Worm (Caenorhabditis elegans): ENCODE measurements around the gene C10E2.5.

DNA sequence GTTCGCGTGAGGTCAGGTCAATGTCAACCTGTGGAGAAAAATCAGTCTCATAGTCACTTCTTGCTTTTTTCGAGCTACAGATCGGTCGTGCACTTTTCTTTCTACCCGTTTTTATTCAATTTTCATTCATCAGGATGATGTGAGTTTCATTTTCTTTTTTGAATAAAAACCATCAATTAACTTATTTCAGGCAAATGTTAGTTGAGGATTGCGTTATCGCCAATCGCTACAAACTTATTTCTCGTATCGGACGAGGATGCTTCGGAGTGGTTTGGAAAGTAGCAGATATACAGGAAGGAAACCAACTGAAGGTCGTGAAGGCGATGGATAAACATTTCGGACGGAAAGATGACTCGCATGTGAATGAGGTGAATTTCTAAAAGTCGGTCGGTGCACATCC, 52.1 kb downstream of the C10E2.5 start, which contains the start of gene F22H10.1:
- TF ChIP-seq nhr-237 (tag; optimal IDR thresholded peaks at IDR 0.05) (no peak), nhr-76 (tag; optimal IDR thresholded peaks at IDR 0.05) (no peak), sptf-1 (tag; optimal IDR thresholded peaks at IDR 0.05) (no peak), snpc-4 (tag; optimal IDR thresholded peaks at IDR 0.05) (no peak), cnd-1 (tag; optimal IDR thresholded peaks at IDR 0.05) (no peak), nhr-28 (tag; optimal IDR thresholded peaks at IDR 0.05) (no peak), nhr-12 (tag; optimal IDR thresholded peaks at IDR 0.05) (no peak), tbx-8 (GFP tag; optimal IDR thresholded peaks at IDR 0.05) (no peak), blmp-1 (tag; optimal IDR thresholded peaks at IDR 0.05) (no peak), unc-62 (GFP tag; optimal IDR thresholded peaks at IDR 0.05) (no peak), pha-4 (tag; optimal IDR thresholded peaks at IDR 0.05) (no peak)
